Fruit fly (Drosophila melanogaster) Kc167 (cell line): ENCODE data around the gene CG6574.

Experiments used
- Myc ChIP-seq: fragments of >200 bp; optimal IDR thresholded peaks from 2 replicates; lab custom pipeline; 2017; ENCODE audit warnings: missing external identifiers
- Sin3A ChIP-seq: fragments of >200 bp; optimal IDR thresholded peaks from 2 replicates; lab custom pipeline; 2018; ENCODE audit warnings: missing external identifiers
- h ChIP-seq: fragments of >200 bp; optimal IDR thresholded peaks from 3 replicates; lab custom pipeline; 2018; ENCODE audit warnings: missing external identifiers
- insv ChIP-seq: fragments of >200 bp; optimal IDR thresholded peaks from 3 replicates; lab custom pipeline; 2018; ENCODE audit warnings: missing external identifiers
- psq ChIP-seq: fragments of >200 bp; optimal IDR thresholded peaks from 2 replicates; lab custom pipeline; 2017; ENCODE audit warnings: missing external identifiers
- ttk ChIP-seq: sonication (Bioruptor generic); optimal IDR thresholded peaks from 2 replicates; lab custom pipeline; 2017; ENCODE audit warnings: missing external identifiers

dm6 chr3R:10889520-10889887 lies 26.7 kb upstream of the CG6574 start, which contains the start of gene Ak3:
- no peak for TF ChIP-seq Sin3A (lab: Kevin White, UChicago)
- TF ChIP-seq Myc (lab: Kevin White, UChicago): no peak
- no peak for TF ChIP-seq psq (lab: Kevin White, UChicago)
- TF ChIP-seq h: no peak
- TF ChIP-seq insv (lab: Kevin White, UChicago): no peak
- no peak for TF ChIP-seq ttk (lab: Kevin White, UChicago)
